Worm (Caenorhabditis elegans) whole organism, midembryonic: ENCODE results near the gene str-165.

ENCODE experiments used
- T22C8.4 ChIP-seq: fragments of 200-800 bp; sonication (Bioruptor generic); IDR thresholded peaks from 2 replicates; pipeline ENCODE4 v1.3.6; 2022; ENCODE audit warnings: missing genetic modification characterization, missing compliant biosample characterization
- cog-1 ChIP-seq: sonication (generic microtip); optimal IDR thresholded peaks from 2 replicates; lab custom pipeline; 2016; ENCODE audit warnings: missing genetic modification characterization, missing compliant biosample characterization
- flt-1 ChIP-seq: fragments of 200-800 bp; sonication (Bioruptor generic); IDR thresholded peaks from 2 replicates; pipeline ENCODE4 v1.3.6; 2022; ENCODE audit warnings: missing genetic modification characterization, missing compliant biosample characterization
- ref-1 ChIP-seq: fragments of 200-800 bp; sonication (Bioruptor generic); conservative IDR thresholded peaks from 2 replicates; pipeline ENCODE4 v1.3.6; 2022; ENCODE audit warnings: missing genetic modification reagents, missing genetic modification characterization, missing compliant biosample characterization
- ztf-23 ChIP-seq: fragments of 200-800 bp; sonication (Bioruptor generic); IDR thresholded peaks from 2 replicates; pipeline ENCODE4 v1.3.6; 2022; ENCODE audit warnings: missing genetic modification reagents, missing genetic modification characterization, missing compliant biosample characterization

ce11 chrV:13822752-13823151, 8.2 kb upstream of the str-165 start, which contains the start of gene hpo-31:
- TF ChIP-seq flt-1 (no peak), ztf-23 (GFP tag; lab: Robert Waterston, UW) (no peak), ref-1 (GFP tag; lab: Robert Waterston, UW) (no peak), cog-1 (tag; lab: Kevin White, UChicago) (no peak), T22C8.4 (GFP tag; lab: Robert Waterston, UW) (no peak)
